Fruit fly (Drosophila melanogaster) whole organism, prepupa: ENCODE measurements around the gene cana.

Experiments
- Eip78C ChIP-seq: fragments of 200-800 bp; sonication (Bioruptor generic); peaks from one replicate; lab custom pipeline; 2016; ENCODE audit warnings: missing biosample characterization, missing genetic modification characterization
- Ets21C ChIP-seq: fragments of 200-800 bp; sonication (Bioruptor generic); optimal IDR thresholded peaks from 3 replicates; lab custom pipeline; 2016; ENCODE audit warnings: missing biosample characterization, missing genetic modification characterization
- Ets96B ChIP-seq: fragments of 200-800 bp; optimal IDR thresholded peaks from 2 replicates; lab custom pipeline; 2019; ENCODE audit warnings: missing biosample characterization, mild to moderate bottlenecking, missing genetic modification characterization, moderate library complexity
- Hr38 ChIP-seq: sonication (Bioruptor generic); optimal IDR thresholded peaks from 2 replicates; lab custom pipeline; 2016; ENCODE audit warnings: missing biosample characterization, missing genetic modification characterization
- fd85E ChIP-seq: fragments of 200-800 bp; sonication (Bioruptor generic); optimal IDR thresholded peaks from 3 replicates; lab custom pipeline; 2016; ENCODE audit warnings: missing biosample characterization, missing genetic modification characterization
- spab ChIP-seq: fragments of 200-800 bp; sonication (Bioruptor generic); optimal IDR thresholded peaks from 2 replicates; lab custom pipeline; 2017; ENCODE audit warnings: missing biosample characterization, mild to moderate bottlenecking, missing genetic modification characterization, missing genetic modification reagents
- ss ChIP-seq, 2 experiments: fragments of 200-800 bp; sonication (Bioruptor generic); optimal IDR thresholded peaks; 2 replicates in 1 of 2; 3 replicates in 1 of 2; lab custom pipeline; 2017 to 2018; ENCODE audit warnings: mild to moderate bottlenecking in 2 of 2, missing biosample characterization in 2 of 2, missing genetic modification characterization in 2 of 2, moderate library complexity in 1 of 2

- TF ChIP-seq Ets96B (peak; percentile 95), Eip78C (GFP tag; lab: Kevin White, UChicago) (peak; percentile 98), ss (GFP tag; optimal IDR thresholded peaks at IDR 0.05; lab: Kevin White, UChicago) (peak; percentile 90 to 94), Hr38 (GFP tag; lab: Kevin White, UChicago) (peak; percentile 24), Ets21C (GFP tag; lab: Kevin White, UChicago) (peak; percentile 82), fd85E (GFP tag; lab: Kevin White, UChicago) (peak; percentile 71), spab (GFP tag; lab: Kevin White, UChicago) (peak; percentile 93)
Observed at dm6 chr2L:11323917-11324316, 54.3 kb downstream of the cana start.
